Fruit fly (Drosophila melanogaster) whole organism, embryonic: Measurements from ENCODE around the gene Calr.

Source experiments
- Adf1 ChIP-seq: fragments of 200-800 bp; sonication (Bioruptor generic); IDR thresholded peaks from 2 replicates; pipeline ENCODE4 v1.3.6; 2022; ENCODE audit warnings: missing biosample characterization, missing genetic modification characterization
- CG10366 ChIP-seq: fragments of 200-800 bp; sonication (Bioruptor generic); IDR thresholded peaks from 2 replicates; pipeline ENCODE4 v1.3.6; 2022; ENCODE audit warnings: missing biosample characterization, missing genetic modification characterization
- CG11695 ChIP-seq: fragments of 200-800 bp; sonication (Bioruptor generic); IDR thresholded peaks from 3 replicates; pipeline ENCODE4 v1.3.6; 2022; ENCODE audit warnings: missing biosample characterization, missing genetic modification characterization
- CG12236 ChIP-seq: fragments of 200-800 bp; sonication (Bioruptor generic); optimal IDR thresholded peaks from 2 replicates; lab custom pipeline; 2016; ENCODE audit warnings: missing biosample characterization, missing genetic modification characterization
- CG12769 ChIP-seq: fragments of 200-800 bp; sonication (Bioruptor generic); optimal IDR thresholded peaks from 2 replicates; lab custom pipeline; 2019; ENCODE audit warnings: missing biosample characterization, mild to moderate bottlenecking, missing genetic modification characterization, moderate library complexity
- CG13775 ChIP-seq: fragments of 200-800 bp; sonication (Bioruptor generic); optimal IDR thresholded peaks from 3 replicates; lab custom pipeline; 2017; ENCODE audit warnings: missing biosample characterization, mild to moderate bottlenecking, missing genetic modification characterization
- CG13894 ChIP-seq: fragments of 200-800 bp; sonication (Bioruptor generic); optimal IDR thresholded peaks from 3 replicates; lab custom pipeline; 2018; ENCODE audit warnings: missing biosample characterization, mild to moderate bottlenecking, missing genetic modification characterization, moderate library complexity
- CG14050 ChIP-seq: fragments of 200-800 bp; sonication (Bioruptor generic); IDR thresholded peaks from 3 replicates; pipeline ENCODE4 v1.3.6; 2022; ENCODE audit warnings: missing biosample characterization, missing genetic modification characterization
- CG14965 ChIP-seq: fragments of 200-800 bp; sonication (Bioruptor generic); optimal IDR thresholded peaks from 2 replicates; lab custom pipeline; 2016; ENCODE audit warnings: missing biosample characterization, missing genetic modification characterization, borderline replicate concordance
- CG1529 ChIP-seq: fragments of 200-800 bp; sonication (Bioruptor generic); optimal IDR thresholded peaks from 3 replicates; lab custom pipeline; 2018; ENCODE audit warnings: missing biosample characterization, missing genetic modification characterization
- CG15696 ChIP-seq: fragments of 200-800 bp; sonication (Bioruptor generic); optimal IDR thresholded peaks from 2 replicates; lab custom pipeline; 2019; ENCODE audit warnings: missing biosample characterization, mild to moderate bottlenecking, missing genetic modification characterization, moderate library complexity
- CG16815 ChIP-seq: fragments of 200-800 bp; sonication (Bioruptor generic); optimal IDR thresholded peaks from 3 replicates; lab custom pipeline; 2017; ENCODE audit warnings: missing biosample characterization, mild to moderate bottlenecking, missing genetic modification characterization
- CG18599 ChIP-seq: fragments of 200-800 bp; sonication (Bioruptor generic); optimal IDR thresholded peaks from 3 replicates; lab custom pipeline; 2017; ENCODE audit warnings: missing biosample characterization, missing genetic modification characterization, mild to moderate bottlenecking, moderate library complexity, missing genetic modification reagents
- CG18619 ChIP-seq: fragments of 200-800 bp; sonication (Bioruptor generic); optimal IDR thresholded peaks from 3 replicates; lab custom pipeline; 2017; ENCODE audit warnings: missing biosample characterization, mild to moderate bottlenecking, missing genetic modification characterization
- CG2875 ChIP-seq: fragments of 200-800 bp; sonication (Bioruptor generic); optimal IDR thresholded peaks from 2 replicates; lab custom pipeline; 2017; ENCODE audit warnings: missing biosample characterization, mild to moderate bottlenecking, missing genetic modification characterization, missing genetic modification reagents
- CG31365 ChIP-seq: fragments of 200-800 bp; sonication (Bioruptor generic); optimal IDR thresholded peaks from 2 replicates; lab custom pipeline; 2018; ENCODE audit warnings: missing biosample characterization, mild to moderate bottlenecking, missing genetic modification characterization
- CG3163 ChIP-seq: fragments of 200-800 bp; sonication (Bioruptor generic); optimal IDR thresholded peaks from 3 replicates; lab custom pipeline; 2016; ENCODE audit warnings: missing biosample characterization, missing genetic modification characterization
- CG3407 ChIP-seq: fragments of 200-800 bp; sonication (Bioruptor generic); optimal IDR thresholded peaks from 2 replicates; lab custom pipeline; 2018; ENCODE audit warnings: missing biosample characterization, mild to moderate bottlenecking, missing genetic modification characterization
- CG6813 ChIP-seq: fragments of 200-800 bp; sonication (Bioruptor generic); optimal IDR thresholded peaks from 2 replicates; lab custom pipeline; 2017; ENCODE audit warnings: missing biosample characterization, missing genetic modification characterization, mild to moderate bottlenecking, moderate library complexity, missing genetic modification reagents
- CG7745 ChIP-seq: fragments of 200-800 bp; sonication (Bioruptor generic); optimal IDR thresholded peaks from 2 replicates; lab custom pipeline; 2018; ENCODE audit warnings: missing biosample characterization, mild to moderate bottlenecking, missing genetic modification characterization, moderate library complexity
- CG8089 ChIP-seq: fragments of 200-800 bp; sonication (Bioruptor generic); optimal IDR thresholded peaks from 3 replicates; lab custom pipeline; 2016; ENCODE audit warnings: missing biosample characterization, missing genetic modification characterization
- CG9215 ChIP-seq: fragments of 200-800 bp; sonication (Bioruptor generic); IDR thresholded peaks from 2 replicates; pipeline ENCODE4 v1.3.6; 2022; ENCODE audit warnings: missing biosample characterization, missing genetic modification characterization
- CG9876 ChIP-seq: fragments of 200-800 bp; sonication (Bioruptor generic); optimal IDR thresholded peaks from 2 replicates; lab custom pipeline; 2016; ENCODE audit warnings: missing biosample characterization, missing genetic modification characterization
- Chrac-16 ChIP-seq: fragments of 200-800 bp; sonication (Bioruptor generic); optimal IDR thresholded peaks from 3 replicates; lab custom pipeline; 2016; ENCODE audit warnings: missing biosample characterization, missing genetic modification characterization
- Eip74EF ChIP-seq, 2 experiments: fragments of 200-800 bp in 1 of 2; fragments of >200 bp in 1 of 2; sonication (Bioruptor generic) in 1 of 2; optimal IDR thresholded peaks; 2 replicates each; lab custom pipeline; 2017 to 2019; ENCODE audit warnings: missing biosample characterization in 2 of 2, missing genetic modification characterization in 2 of 2, mild to moderate bottlenecking in 1 of 2, moderate library complexity in 1 of 2
- Hand ChIP-seq: fragments of 200-800 bp; sonication (Bioruptor generic); optimal IDR thresholded peaks from 2 replicates; lab custom pipeline; 2017; ENCODE audit warnings: mild to moderate bottlenecking, missing biosample characterization, missing genetic modification reagents, missing genetic modification characterization
- Lhr ChIP-seq: fragments of 200-800 bp; sonication (Bioruptor generic); optimal IDR thresholded peaks from 3 replicates; lab custom pipeline; 2017; ENCODE audit warnings: mild to moderate bottlenecking, missing biosample characterization, missing genetic modification reagents, missing genetic modification characterization
- Mad ChIP-seq: fragments of 200-800 bp; sonication (Bioruptor generic); optimal IDR thresholded peaks from 2 replicates; lab custom pipeline; 2016; ENCODE audit warnings: missing biosample characterization, missing genetic modification characterization
- Mes4 ChIP-seq: fragments of 200-800 bp; sonication (Bioruptor generic); optimal IDR thresholded peaks from 2 replicates; lab custom pipeline; 2016; ENCODE audit warnings: missing biosample characterization, missing genetic modification characterization
- Myb ChIP-seq: fragments of 200-800 bp; sonication (Bioruptor generic); optimal IDR thresholded peaks from 2 replicates; lab custom pipeline; 2016; ENCODE audit warnings: missing biosample characterization, missing genetic modification characterization
- NfI ChIP-seq: fragments of 200-800 bp; sonication (Bioruptor generic); optimal IDR thresholded peaks from 3 replicates; lab custom pipeline; 2018; ENCODE audit warnings: missing biosample characterization, mild to moderate bottlenecking, missing genetic modification characterization, moderate library complexity
- al ChIP-seq: fragments of 200-800 bp; sonication (Bioruptor generic); IDR thresholded peaks from 2 replicates; pipeline ENCODE4 v1.3.6; 2022; ENCODE audit warnings: missing biosample characterization, missing genetic modification characterization
- amos ChIP-seq: fragments of 200-800 bp; sonication (Bioruptor generic); IDR thresholded peaks from 2 replicates; pipeline ENCODE4 v1.3.6; 2022; ENCODE audit warnings: missing biosample characterization, missing genetic modification characterization; ENCODE audit not compliant: partially characterized antibody
- ash1 ChIP-seq: fragments of 200-800 bp; sonication (Bioruptor generic); optimal IDR thresholded peaks from 2 replicates; lab custom pipeline; 2018; ENCODE audit warnings: missing biosample characterization, mild to moderate bottlenecking, missing genetic modification characterization
- br ChIP-seq: fragments of >200 bp; optimal IDR thresholded peaks from 2 replicates; lab custom pipeline; 2017
- croc ChIP-seq: fragments of 200-800 bp; sonication (Bioruptor generic); conservative IDR thresholded peaks from 3 replicates; pipeline ENCODE4 v1.3.6; 2022; ENCODE audit warnings: missing biosample characterization, missing genetic modification characterization
- en ChIP-seq: fragments of 200-800 bp; sonication (Bioruptor generic); optimal IDR thresholded peaks from 2 replicates; lab custom pipeline; 2016; ENCODE audit warnings: missing biosample characterization, missing genetic modification characterization
- gsb ChIP-seq: fragments of 200-800 bp; sonication (Bioruptor generic); IDR thresholded peaks from 2 replicates; pipeline ENCODE4 v1.3.6; 2022; ENCODE audit warnings: missing biosample characterization, missing genetic modification characterization
- ind ChIP-seq: fragments of 200-800 bp; sonication (Bioruptor generic); optimal IDR thresholded peaks from 3 replicates; lab custom pipeline; 2016; ENCODE audit warnings: missing biosample characterization, missing genetic modification characterization
- insv ChIP-seq, 2 experiments: fragments of 200-800 bp; sonication (Bioruptor generic); optimal IDR thresholded peaks; 3 replicates each; lab custom pipeline; 2016 to 2018; ENCODE audit warnings: missing biosample characterization in 2 of 2, missing genetic modification characterization in 2 of 2
- jing ChIP-seq: fragments of 200-800 bp; sonication (Bioruptor generic); optimal IDR thresholded peaks from 2 replicates; lab custom pipeline; 2018; ENCODE audit warnings: missing biosample characterization, mild to moderate bottlenecking, missing genetic modification characterization
- kni ChIP-seq: fragments of 200-800 bp; sonication (Bioruptor generic); optimal IDR thresholded peaks from 3 replicates; lab custom pipeline; 2017; ENCODE audit warnings: mild to moderate bottlenecking, missing biosample characterization, missing genetic modification reagents, missing genetic modification characterization
- knrl ChIP-seq: fragments of 200-800 bp; sonication (Bioruptor generic); IDR thresholded peaks from 3 replicates; pipeline ENCODE4 v1.3.6; 2022; ENCODE audit warnings: missing biosample characterization, missing genetic modification characterization; ENCODE audit not compliant: partially characterized antibody
- lilli ChIP-seq: fragments of 200-800 bp; sonication (Bioruptor generic); optimal IDR thresholded peaks from 3 replicates; lab custom pipeline; 2016; ENCODE audit warnings: missing biosample characterization, missing genetic modification characterization
- luna ChIP-seq: fragments of 200-800 bp; sonication (Bioruptor generic); optimal IDR thresholded peaks from 2 replicates; lab custom pipeline; 2016; ENCODE audit warnings: missing biosample characterization, missing genetic modification characterization
- phol ChIP-seq: fragments of 200-800 bp; sonication (Bioruptor generic); optimal IDR thresholded peaks from 3 replicates; lab custom pipeline; 2018; ENCODE audit warnings: missing biosample characterization, mild to moderate bottlenecking, missing genetic modification characterization, moderate library complexity
- slp2 ChIP-seq: fragments of 200-800 bp; sonication (Bioruptor generic); optimal IDR thresholded peaks from 2 replicates; lab custom pipeline; 2016; ENCODE audit warnings: missing biosample characterization, missing genetic modification characterization
- stc ChIP-seq: fragments of 200-800 bp; sonication (Bioruptor generic); IDR thresholded peaks from 2 replicates; pipeline ENCODE4 v1.3.6; 2022; ENCODE audit warnings: missing biosample characterization, missing genetic modification characterization
- stwl ChIP-seq: fragments of 200-800 bp; sonication (Bioruptor generic); optimal IDR thresholded peaks from 3 replicates; lab custom pipeline; 2018; ENCODE audit warnings: missing biosample characterization, mild to moderate bottlenecking, missing genetic modification characterization, moderate library complexity
- ttk ChIP-seq: fragments of 200-800 bp; sonication (Bioruptor generic); IDR thresholded peaks from 2 replicates; pipeline ENCODE4 v2.1.2; 2022; ENCODE audit warnings: missing biosample characterization, missing genetic modification characterization
- unpg ChIP-seq: fragments of 200-800 bp; sonication (Bioruptor generic); optimal IDR thresholded peaks from 3 replicates; lab custom pipeline; 2018; ENCODE audit warnings: missing biosample characterization, mild to moderate bottlenecking, missing genetic modification characterization, moderate library complexity

Gene Calr

dm6 chr3R:9613124-9613523 is 17.5 kb downstream of the Calr start (continued):
- no peak for TF ChIP-seq Eip74EF (GFP tag; optimal IDR thresholded peaks at IDR 0.05; lab: Kevin White, UChicago)
- TF ChIP-seq CG9215 (GFP tag; lab: Robert Waterston, UW): peak; percentile 32; the same call in 1 of the 2 replicates
- TF ChIP-seq unpg (GFP tag; lab: Kevin White, UChicago): peak; percentile 67
- no peak for TF ChIP-seq kni (GFP tag; lab: Kevin White, UChicago)
- no peak for TF ChIP-seq CG3407 (GFP tag; lab: Kevin White, UChicago)
- no peak for TF ChIP-seq amos (GFP tag; lab: Robert Waterston, UW)
- no peak for TF ChIP-seq CG7745 (tag; lab: Kevin White, UChicago)
- TF ChIP-seq CG12769 (tag; lab: Kevin White, UChicago): peak; percentile 69
- TF ChIP-seq CG18619 (GFP tag; lab: Kevin White, UChicago): no peak
- no peak for TF ChIP-seq insv (GFP tag; optimal IDR thresholded peaks at IDR 0.05; lab: Kevin White, UChicago)
- peak; percentile 59 for TF ChIP-seq ttk (GFP tag; lab: Robert Waterston, UW)
- no peak for TF ChIP-seq CG1529 (GFP tag; lab: Kevin White, UChicago)
- TF ChIP-seq CG13775: peak; percentile 22
- peak; percentile 81 for TF ChIP-seq lilli (GFP tag; lab: Kevin White, UChicago)
- TF ChIP-seq jing: no peak
- no peak for TF ChIP-seq CG15696 (tag; lab: Kevin White, UChicago)
- TF ChIP-seq en (GFP tag; lab: Kevin White, UChicago): no peak
- peak; percentile 39 for TF ChIP-seq CG12236 (GFP tag; lab: Kevin White, UChicago)
- no peak; the same call in 1 of the 2 replicates for TF ChIP-seq al
- no peak for TF ChIP-seq CG14050 (GFP tag; lab: Robert Waterston, UW)
- TF ChIP-seq luna (GFP tag; lab: Kevin White, UChicago): no peak
- no peak for TF ChIP-seq br
- peak; percentile 12 for TF ChIP-seq slp2 (GFP tag; lab: Kevin White, UChicago)
- no peak for TF ChIP-seq CG11695
- peak; percentile 51; the same call in 1 of the 2 replicates for TF ChIP-seq stc (GFP tag; lab: Robert Waterston, UW)
- TF ChIP-seq Mad (GFP tag; lab: Kevin White, UChicago): peak; percentile 15
- peak; percentile 59; the same call in 1 of the 2 replicates for TF ChIP-seq CG10366 (GFP tag; lab: Robert Waterston, UW)
- TF ChIP-seq CG14965 (GFP tag; lab: Kevin White, UChicago): no peak
- TF ChIP-seq CG13894 (tag; lab: Kevin White, UChicago): peak; percentile 37
- no peak for TF ChIP-seq Mes4 (GFP tag; lab: Kevin White, UChicago)
- TF ChIP-seq CG6813 (GFP tag; lab: Kevin White, UChicago): peak; percentile 61
- TF ChIP-seq CG16815 (GFP tag; lab: Kevin White, UChicago): no peak
- no peak for TF ChIP-seq ash1
- peak; percentile 59 for TF ChIP-seq phol
- peak; percentile 47 for TF ChIP-seq Hand (GFP tag; lab: Kevin White, UChicago)
- TF ChIP-seq stwl (tag; lab: Kevin White, UChicago): no peak
- TF ChIP-seq NfI (GFP tag; lab: Kevin White, UChicago): peak; percentile 48
- peak; percentile 30 for TF ChIP-seq Myb (GFP tag; lab: Kevin White, UChicago)
- TF ChIP-seq CG31365 (tag; lab: Kevin White, UChicago): no peak
- peak; percentile 47 for TF ChIP-seq Chrac-16 (GFP tag; lab: Kevin White, UChicago)
- TF ChIP-seq gsb: no peak
- TF ChIP-seq CG8089 (GFP tag; lab: Kevin White, UChicago): peak; percentile 36
- no peak for TF ChIP-seq Lhr
- TF ChIP-seq ind (GFP tag; lab: Kevin White, UChicago): peak; percentile 49
- TF ChIP-seq CG3163 (GFP tag; lab: Kevin White, UChicago): no peak
- TF ChIP-seq CG18599 (GFP tag; lab: Kevin White, UChicago): peak; percentile 81
- no peak for TF ChIP-seq CG9876 (GFP tag; lab: Kevin White, UChicago)
- peak; percentile 24 for TF ChIP-seq CG2875 (GFP tag; lab: Kevin White, UChicago)
- no peak; the same call in 1 of the 2 replicates for TF ChIP-seq Adf1 (GFP tag; lab: Robert Waterston, UW)
- no peak for TF ChIP-seq knrl
- no peak; the same call in 2 of the 3 replicates for TF ChIP-seq croc (GFP tag; lab: Robert Waterston, UW)
